Worm (Caenorhabditis elegans): Measurements from ENCODE around the gene fipr-18.

fipr-18 gene

ce11 chrIII:7458846-7459365, at the start of gene fipr-18, which contains the start of gene fipr-19:
TSS of gene fipr-18 (plus strand) at chrIII:7459315.
TSS of gene fipr-19 (minus strand) at chrIII:7458946.
- no peak for TF ChIP-seq zag-1 (tag; optimal IDR thresholded peaks at IDR 0.05)

DNA sequence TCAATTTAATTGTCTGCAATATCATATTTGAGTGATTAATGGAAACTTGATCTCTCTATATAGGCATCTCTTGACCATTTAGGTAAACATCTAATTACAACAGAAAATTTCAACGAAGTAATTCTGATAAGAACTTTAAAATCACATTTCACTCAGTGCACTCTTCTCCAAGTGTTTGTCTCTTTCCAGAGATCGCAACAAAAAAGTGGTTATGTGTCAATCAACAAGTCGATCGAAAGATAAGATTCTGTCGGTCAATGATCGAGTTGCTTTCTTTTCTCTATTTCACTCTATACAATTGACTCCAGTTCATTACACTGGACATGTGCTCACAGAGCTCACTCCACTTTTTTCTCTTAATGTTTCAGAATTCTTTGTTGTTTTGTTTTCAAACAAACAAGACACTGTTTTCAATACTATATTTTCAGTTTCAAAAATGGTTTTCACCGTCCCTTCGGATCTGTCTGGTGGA, 5.4 kb upstream of the fipr-18 start, which contains the start of gene alh-12:
alh-12 (plus strand) TSS at position 422 of the 472 bp plus-strand sequence.
- no peak for TF ChIP-seq nhr-6 (tag; optimal IDR thresholded peaks at IDR 0.05)
- no peak for TF ChIP-seq F13H6.1 (tag; optimal IDR thresholded peaks at IDR 0.05)
- TF ChIP-seq blmp-1 (tag; optimal IDR thresholded peaks at IDR 0.05; ENCODE audit: insufficient read depth) = no peak
- no peak for TF ChIP-seq nhr-10 (tag; optimal IDR thresholded peaks at IDR 0.05)
- no peak for TF ChIP-seq nhr-21 (tag; optimal IDR thresholded peaks at IDR 0.05)
- TF ChIP-seq ceh-16 (tag; optimal IDR thresholded peaks at IDR 0.05) = no peak
- no peak for TF ChIP-seq ZK546.5 (tag; optimal IDR thresholded peaks at IDR 0.05)
- no peak for TF ChIP-seq ceh-82 (tag; optimal IDR thresholded peaks at IDR 0.05)
- TF ChIP-seq lsy-2 (tag; optimal IDR thresholded peaks at IDR 0.05) = peak in 1 of 2 experiments; percentile 2
- no peak for TF ChIP-seq nhr-11 (tag; optimal IDR thresholded peaks at IDR 0.05)
- no peak for TF ChIP-seq peb-1 (tag; optimal IDR thresholded peaks at IDR 0.05)
- peak; percentile 31 for TF ChIP-seq crh-2 (tag; optimal IDR thresholded peaks at IDR 0.05)
- TF ChIP-seq nhr-23 (tag; optimal IDR thresholded peaks at IDR 0.05) = no peak
- TF ChIP-seq unc-39 (tag; optimal IDR thresholded peaks at IDR 0.05) = no peak
- no peak for TF ChIP-seq unc-62 (GFP tag; optimal IDR thresholded peaks at IDR 0.05)
- peak; percentile 17 for TF ChIP-seq nhr-129 (tag; optimal IDR thresholded peaks at IDR 0.05)
- TF ChIP-seq zag-1 (tag; optimal IDR thresholded peaks at IDR 0.05) = no peak
- no peak for TF ChIP-seq aly-2 (tag; optimal IDR thresholded peaks at IDR 0.05)
- peak; percentile 20 for TF ChIP-seq gmeb-1 (tag; optimal IDR thresholded peaks at IDR 0.05)
- no peak for TF ChIP-seq nhr-12 (tag; optimal IDR thresholded peaks at IDR 0.05)
- TF ChIP-seq alr-1 (tag; optimal IDR thresholded peaks at IDR 0.05) = no peak
- no peak for TF ChIP-seq skn-1 (tag; optimal IDR thresholded peaks at IDR 0.05)
- no peak for TF ChIP-seq nhr-25 (tag; optimal IDR thresholded peaks at IDR 0.05)
- peak; percentile 82 for TF ChIP-seq fos-1 (tag; optimal IDR thresholded peaks at IDR 0.05)
- TF ChIP-seq sem-4 (tag; optimal IDR thresholded peaks at IDR 0.05) = no peak
- TF ChIP-seq elt-1 (tag; optimal IDR thresholded peaks at IDR 0.05) = no peak

DNA sequence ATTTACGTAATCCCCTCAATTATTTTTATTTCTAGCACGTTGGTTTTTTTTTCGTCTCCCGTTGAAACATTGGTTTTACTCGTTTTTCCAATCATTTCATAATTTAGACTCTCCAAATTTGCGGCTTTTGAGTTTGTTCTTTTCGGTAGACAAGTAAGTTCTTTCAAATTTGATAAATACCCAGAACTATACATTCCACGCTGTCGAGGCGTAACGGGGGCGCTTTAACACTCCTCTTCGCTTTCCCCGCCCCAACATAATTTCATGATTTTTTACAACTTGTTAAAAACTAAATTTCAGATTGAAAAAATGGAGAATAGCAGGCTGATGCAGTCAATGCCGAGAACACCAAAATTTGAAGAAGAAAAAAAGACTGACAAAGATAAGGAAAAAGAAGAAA, 2.5 kb upstream of the fipr-18 start, which contains the start of gene Y69F12A.1:
Y69F12A.1 (plus strand) TSS at position 301 of the 400 bp plus-strand sequence.
- TF ChIP-seq mab-5 (tag; optimal IDR thresholded peaks at IDR 0.05) (no peak), nhr-25 (tag; optimal IDR thresholded peaks at IDR 0.05) (no peak), lin-11 (tag; optimal IDR thresholded peaks at IDR 0.05) (no peak), blmp-1 (tag; optimal IDR thresholded peaks at IDR 0.05; ENCODE audit: insufficient read depth) (no peak), unc-39 (tag; optimal IDR thresholded peaks at IDR 0.05) (no peak), ztf-11 (tag; optimal IDR thresholded peaks at IDR 0.05) (no peak), peb-1 (tag; optimal IDR thresholded peaks at IDR 0.05) (no peak)

DNA sequence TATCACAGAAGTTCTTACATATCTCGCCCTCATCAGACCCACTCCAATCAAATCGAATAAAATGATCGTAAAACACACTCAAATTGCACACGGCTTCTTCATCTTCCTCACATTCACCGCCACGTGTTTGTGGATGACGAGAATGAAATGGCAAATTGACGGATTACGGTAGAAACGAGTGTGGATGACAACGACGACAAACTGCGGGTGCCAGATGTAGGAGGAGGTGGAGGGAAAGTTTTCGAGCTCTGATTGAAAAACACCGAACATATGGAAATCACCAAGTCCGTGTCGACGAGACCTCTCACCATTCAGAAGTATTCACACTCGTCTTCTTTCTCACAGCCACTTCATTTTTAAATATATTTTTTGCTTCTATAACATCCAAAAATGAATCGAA, 903 bp downstream of the fipr-18 start, which contains the start of gene mls-1:
mls-1 (plus strand) TSS at position 324 of the 400 bp plus-strand sequence.
- TF ChIP-seq nhr-11 (tag; optimal IDR thresholded peaks at IDR 0.05) = no peak
- TF ChIP-seq unc-55 (GFP tag; optimal IDR thresholded peaks at IDR 0.05) = no peak
- TF ChIP-seq lin-39 (tag; optimal IDR thresholded peaks at IDR 0.05) = no peak
- TF ChIP-seq crh-2 (tag; optimal IDR thresholded peaks at IDR 0.05) = no peak
- TF ChIP-seq blmp-1 (tag; optimal IDR thresholded peaks at IDR 0.05; ENCODE audit: insufficient read depth) = no peak
- TF ChIP-seq C34F6.9 (tag; optimal IDR thresholded peaks at IDR 0.05) = no peak
- TF ChIP-seq nhr-12 (tag; optimal IDR thresholded peaks at IDR 0.05) = no peak
- TF ChIP-seq snpc-4 (tag; optimal IDR thresholded peaks at IDR 0.05) = no peak
- no peak for TF ChIP-seq lin-13 (GFP tag; optimal IDR thresholded peaks at IDR 0.05)

- TF ChIP-seq mdl-1 (tag; optimal IDR thresholded peaks at IDR 0.05) = no peak
- no peak for TF ChIP-seq nhr-11 (tag; optimal IDR thresholded peaks at IDR 0.05)
- TF ChIP-seq aly-2 (tag; optimal IDR thresholded peaks at IDR 0.05) = no peak
- no peak for TF ChIP-seq lin-11 (tag; optimal IDR thresholded peaks at IDR 0.05)
- TF ChIP-seq peb-1 (tag; optimal IDR thresholded peaks at IDR 0.05) = no peak
- no peak for TF ChIP-seq ztf-4 (tag; optimal IDR thresholded peaks at IDR 0.05)
- no peak for TF ChIP-seq lsy-2 (tag; optimal IDR thresholded peaks at IDR 0.05)
Measured at ce11 chrIII:7462295-7462694, 3.2 kb downstream of the fipr-18 start, which contains the start of gene fipr-20. TSS of gene fipr-20 (minus strand) at chrIII:7462395.

All from whole organism, L2 larva.